Fruit fly (Drosophila melanogaster): ENCODE measurements around the gene ort.
A peak's percentile ranks its signal among the peaks of the same experiment; 100 is the strongest.

Gene ort

DNA sequence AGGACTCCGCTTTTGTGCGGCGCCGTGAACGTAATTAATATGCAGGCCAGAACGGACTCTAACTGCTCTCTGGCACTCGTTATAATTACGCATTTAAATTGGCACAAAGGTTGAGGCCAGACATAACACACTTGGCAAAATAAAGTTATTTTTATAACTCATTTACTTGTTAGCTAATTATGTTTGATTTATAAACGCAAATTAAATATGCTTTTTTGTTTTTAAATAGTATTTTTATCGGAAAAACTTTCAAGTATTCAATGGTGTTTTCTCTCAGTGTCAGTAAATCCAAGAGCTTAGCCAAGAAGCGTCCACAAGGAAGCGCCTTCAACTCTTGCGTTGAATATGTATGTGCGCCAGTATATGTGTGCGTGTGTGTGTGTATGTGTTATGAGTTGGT lies 13.4 kb downstream of the ort start (continued):
- TF ChIP-seq sens-2 (GFP tag; IDR thresholded peaks at IDR 0.05): no peak
- no peak for TF ChIP-seq pan (optimal IDR thresholded peaks at IDR 0.05)
- TF ChIP-seq pan (GFP tag; optimal IDR thresholded peaks at IDR 0.05 in 1 of 2, IDR thresholded peaks at IDR 0.05 in 1 of 2): peak in 1 of 2 experiments; percentile 13
- TF ChIP-seq sob (GFP tag; IDR thresholded peaks at IDR 0.05): 0 out of 2 replicates have a peak, but pooled peaks have one; percentile 32
- no peak for TF ChIP-seq CG7987 (GFP tag; optimal IDR thresholded peaks at IDR 0.05)
- no peak for TF ChIP-seq Dek (tag; optimal IDR thresholded peaks at IDR 0.05)
- TF ChIP-seq pb (GFP tag; optimal IDR thresholded peaks at IDR 0.05): no peak
- no peak for TF ChIP-seq Jarid2 (GFP tag; optimal IDR thresholded peaks at IDR 0.05)
- TF ChIP-seq mam (GFP tag; optimal IDR thresholded peaks at IDR 0.05): peak; percentile 6
- TF ChIP-seq crp (GFP tag; optimal IDR thresholded peaks at IDR 0.05): no peak
- TF ChIP-seq CG17328 (GFP tag; IDR thresholded peaks at IDR 0.05): no peak

- peak; percentile 68 for TF ChIP-seq Ets65A (GFP tag)
- peak; percentile 74 for TF ChIP-seq onecut (GFP tag; IDR thresholded peaks at IDR 0.05)
- TF ChIP-seq ranshi (GFP tag; IDR thresholded peaks at IDR 0.05): no peak
- no peak for TF ChIP-seq Mrtf (GFP tag; IDR thresholded peaks at IDR 0.05)
- peak; percentile 76 for TF ChIP-seq CTCF (GFP tag; optimal IDR thresholded peaks at IDR 0.05)
These were observed 20.3 kb downstream of the ort start for dm6 chr3R:19679832-19680231.

DNA sequence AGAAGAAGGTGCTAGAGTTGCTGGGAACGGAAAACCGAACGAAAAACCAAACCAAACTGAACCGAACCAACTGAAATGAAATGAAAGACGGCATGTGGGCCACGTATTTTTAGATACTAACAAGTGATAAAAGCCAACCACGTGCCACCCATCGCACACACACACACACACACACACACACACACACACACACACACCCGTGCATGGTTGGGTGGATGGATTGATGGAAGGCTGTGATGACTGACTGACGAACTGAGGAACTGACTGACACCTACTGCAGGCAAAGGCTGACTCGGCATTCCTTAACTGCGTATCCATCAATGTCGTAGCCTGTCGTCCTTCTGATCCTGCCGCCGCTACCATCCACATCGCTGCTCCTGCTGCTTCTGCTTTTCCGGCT lies 22.9 kb downstream of the ort start:
- TF ChIP-seq NfI (GFP tag; optimal IDR thresholded peaks at IDR 0.05) (no peak), CG8281 (tag; optimal IDR thresholded peaks at IDR 0.05) (peak; percentile 95)

DNA sequence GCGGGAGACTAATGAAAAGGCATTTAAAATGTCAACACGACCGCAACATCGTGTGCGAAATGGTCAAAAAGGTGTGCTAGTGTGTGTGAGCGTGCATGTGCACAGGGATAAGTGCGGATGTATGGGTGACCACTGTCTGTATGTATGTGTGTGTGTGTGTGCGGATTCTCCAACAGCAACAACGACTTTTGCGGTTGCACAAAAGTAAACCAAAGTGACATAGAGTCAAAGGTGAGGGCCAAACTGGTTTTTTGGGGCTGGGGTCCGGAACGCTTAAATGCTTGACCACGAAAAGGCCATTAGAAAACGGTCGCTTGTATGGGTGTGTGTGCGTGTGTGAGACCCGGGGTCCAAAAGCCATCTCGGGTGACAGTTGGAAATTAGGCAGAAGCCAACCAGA lies 43.9 kb downstream of the ort start:
- TF ChIP-seq Ssrp (tag; optimal IDR thresholded peaks at IDR 0.05): no peak
- peak; percentile 53 for TF ChIP-seq Ets65A (GFP tag)
- TF ChIP-seq CG8478 (optimal IDR thresholded peaks at IDR 0.05): peak; percentile 50
- no peak for TF ChIP-seq CG7963 (GFP tag; IDR thresholded peaks at IDR 0.05; ENCODE audit: partially characterized antibody)
